Fruit fly (Drosophila melanogaster): ENCODE data around the gene CG13784.

Gene CG13784

dm6 chr2L:7258105-7258504 lies 38.3 kb upstream of the CG13784 start (continued):
- TF ChIP-seq Med (GFP tag) (peak; percentile 93), gsb (GFP tag; IDR thresholded peaks at IDR 0.05) (no peak), CG6689 (GFP tag; IDR thresholded peaks at IDR 0.05) (0 out of 2 replicates have a peak, but pooled peaks have one; percentile 17), nau (GFP tag; optimal IDR thresholded peaks at IDR 0.05) (no peak), Scr (GFP tag; IDR thresholded peaks at IDR 0.05; ENCODE audit: partially characterized antibody) (no peak), gfzf (GFP tag; optimal IDR thresholded peaks at IDR 0.05) (peak; percentile 1), dmrt11E (tag; optimal IDR thresholded peaks at IDR 0.05) (peak; percentile 38), cg (GFP tag; optimal IDR thresholded peaks at IDR 0.05) (no peak), CG3163 (GFP tag; optimal IDR thresholded peaks at IDR 0.05) (peak; percentile 9), CG12219 (GFP tag; optimal IDR thresholded peaks at IDR 0.05) (no peak), HmgD (GFP tag; optimal IDR thresholded peaks at IDR 0.05) (peak; percentile 46), Fer1 (GFP tag; optimal IDR thresholded peaks at IDR 0.05) (peak; percentile 32), run (tag; optimal IDR thresholded peaks at IDR 0.05) (no peak), CG17802 (tag; optimal IDR thresholded peaks at IDR 0.05) (peak; percentile 30), Hand (GFP tag; optimal IDR thresholded peaks at IDR 0.05) (no peak), NC2β (GFP tag; optimal IDR thresholded peaks at IDR 0.05) (peak; percentile 50), CG3065 (GFP tag; optimal IDR thresholded peaks at IDR 0.05) (no peak), pzg (GFP tag; optimal IDR thresholded peaks at IDR 0.05) (peak; percentile 5), croc (GFP tag; conservative IDR thresholded peaks at IDR 0.05) (0 out of 3 replicates have a peak, but pooled peaks have one; percentile 27), CG11504 (tag; optimal IDR thresholded peaks at IDR 0.05) (peak; percentile 67), HmgZ (tag; optimal IDR thresholded peaks at IDR 0.05) (peak; percentile 67), D19A (tag; optimal IDR thresholded peaks at IDR 0.05) (peak; percentile 39), vnd (GFP tag; IDR thresholded peaks at IDR 0.05; ENCODE audit: partially characterized antibody) (no peak), CG8478 (optimal IDR thresholded peaks at IDR 0.05) (no peak), Bgb (GFP tag; IDR thresholded peaks at IDR 0.05; ENCODE audit: partially characterized antibody) (peak; percentile 72), CG30403 (GFP tag; optimal IDR thresholded peaks at IDR 0.05) (peak; percentile 59), her (GFP tag; optimal IDR thresholded peaks at IDR 0.05) (peak; percentile 44), CG7928 (GFP tag; optimal IDR thresholded peaks at IDR 0.05) (no peak), CG6813 (GFP tag; optimal IDR thresholded peaks at IDR 0.05) (no peak), Dbx (GFP tag; IDR thresholded peaks at IDR 0.05) (peak; percentile 47; the same call in 1 of the 3 replicates), pnt (GFP tag; optimal IDR thresholded peaks at IDR 0.05) (peak; percentile 47), CG17361 (GFP tag; IDR thresholded peaks at IDR 0.05) (peak; percentile 54; the same call in 2 of the 3 replicates), Mrtf (GFP tag; IDR thresholded peaks at IDR 0.05) (peak; percentile 55; the same call in 2 of the 3 replicates), Camta (GFP tag; optimal IDR thresholded peaks at IDR 0.05) (peak; percentile 28), CG2199 (GFP tag; IDR thresholded peaks at IDR 0.05) (no peak), p53 (GFP tag; optimal IDR thresholded peaks at IDR 0.05) (no peak), CHES-1-like (GFP tag; optimal IDR thresholded peaks at IDR 0.05) (peak; percentile 7), Ada2b (GFP tag; IDR thresholded peaks at IDR 0.05) (no peak), CG14441 (GFP tag; IDR thresholded peaks at IDR 0.05) (peak; percentile 66), ttk (GFP tag; IDR thresholded peaks at IDR 0.05) (no peak), tin (GFP tag; optimal IDR thresholded peaks at IDR 0.05) (peak; percentile 71), vvl (GFP tag; IDR thresholded peaks at IDR 0.05) (peak; percentile 70), Tbp (GFP tag; optimal IDR thresholded peaks at IDR 0.05) (no peak), oc (tag; optimal IDR thresholded peaks at IDR 0.05) (no peak), lmd (GFP tag; IDR thresholded peaks at IDR 0.05) (peak; percentile 45; the same call in 1 of the 2 replicates), Oli (tag; optimal IDR thresholded peaks at IDR 0.05) (peak; percentile 30), CG3995 (GFP tag; optimal IDR thresholded peaks at IDR 0.05) (no peak), CG1233 (GFP tag; optimal IDR thresholded peaks at IDR 0.05) (no peak), bsh (GFP tag; optimal IDR thresholded peaks at IDR 0.05) (peak in 1 of 2 experiments; percentile 41), Vsx1 (GFP tag; optimal IDR thresholded peaks at IDR 0.05) (no peak), nom (GFP tag; optimal IDR thresholded peaks at IDR 0.05) (no peak)

Data from whole organism, embryonic.